Fruit fly (Drosophila melanogaster) whole organism, pupa: ENCODE measurements around the gene RYa-R.

Source experiments
- CG10348 ChIP-seq: fragments of 200-800 bp; sonication (Bioruptor generic); IDR thresholded peaks from 2 replicates; pipeline ENCODE4 v1.3.6; 2022; ENCODE audit warnings: missing biosample characterization, missing genetic modification characterization
- CG12605 ChIP-seq: fragments of 200-800 bp; sonication (Bioruptor generic); IDR thresholded peaks from 2 replicates; pipeline ENCODE4 v1.3.6; 2022; ENCODE audit warnings: missing biosample characterization, missing genetic modification characterization
- CG13204 ChIP-seq: fragments of 200-800 bp; sonication (Bioruptor generic); optimal IDR thresholded peaks from 2 replicates; lab custom pipeline; 2018; ENCODE audit warnings: missing biosample characterization, mild to moderate bottlenecking, missing genetic modification characterization, moderate library complexity
- CG14655 ChIP-seq: fragments of 200-800 bp; sonication (Bioruptor generic); optimal IDR thresholded peaks from 3 replicates; lab custom pipeline; 2017; ENCODE audit warnings: mild to moderate bottlenecking, missing biosample characterization, missing genetic modification reagents, missing genetic modification characterization
- CG15710 ChIP-seq: fragments of 200-800 bp; sonication (Bioruptor generic); optimal IDR thresholded peaks from 2 replicates; lab custom pipeline; 2018; ENCODE audit warnings: missing biosample characterization, mild to moderate bottlenecking, missing genetic modification characterization, moderate library complexity
- CG32121 ChIP-seq: fragments of 200-800 bp; sonication (Bioruptor generic); IDR thresholded peaks from 2 replicates; pipeline ENCODE4 v1.3.6; 2022; ENCODE audit warnings: missing biosample characterization, missing genetic modification characterization
- CG8159 ChIP-seq: fragments of 200-800 bp; sonication (Bioruptor generic); optimal IDR thresholded peaks from 3 replicates; lab custom pipeline; 2018; ENCODE audit warnings: missing biosample characterization, mild to moderate bottlenecking, missing genetic modification characterization, moderate library complexity
- CG9948 ChIP-seq: fragments of 200-800 bp; sonication (Bioruptor generic); optimal IDR thresholded peaks from 2 replicates; lab custom pipeline; 2018; ENCODE audit warnings: missing biosample characterization, mild to moderate bottlenecking, missing genetic modification characterization, moderate library complexity
- D1 ChIP-seq: fragments of 200-800 bp; sonication (Bioruptor generic); optimal IDR thresholded peaks from 2 replicates; lab custom pipeline; 2018; ENCODE audit warnings: missing biosample characterization, mild to moderate bottlenecking, missing genetic modification characterization, moderate library complexity
- Pif1B ChIP-seq: fragments of 200-800 bp; sonication (Bioruptor generic); optimal IDR thresholded peaks from 3 replicates; lab custom pipeline; 2016; ENCODE audit warnings: missing biosample characterization, missing genetic modification characterization
- Snoo ChIP-seq: fragments of 200-800 bp; sonication (Bioruptor generic); optimal IDR thresholded peaks from 3 replicates; lab custom pipeline; 2017; ENCODE audit warnings: missing biosample characterization, mild to moderate bottlenecking, missing genetic modification characterization, inconsistent platforms
- gl ChIP-seq: fragments of 200-800 bp; sonication (Bioruptor generic); optimal IDR thresholded peaks from 2 replicates; lab custom pipeline; 2018; ENCODE audit warnings: missing biosample characterization, mild to moderate bottlenecking, missing genetic modification characterization
- rn ChIP-seq: fragments of 200-800 bp; sonication (Bioruptor generic); IDR thresholded peaks from 2 replicates; pipeline ENCODE4 v1.3.6; 2022; ENCODE audit warnings: missing biosample characterization, missing genetic modification characterization

DNA sequence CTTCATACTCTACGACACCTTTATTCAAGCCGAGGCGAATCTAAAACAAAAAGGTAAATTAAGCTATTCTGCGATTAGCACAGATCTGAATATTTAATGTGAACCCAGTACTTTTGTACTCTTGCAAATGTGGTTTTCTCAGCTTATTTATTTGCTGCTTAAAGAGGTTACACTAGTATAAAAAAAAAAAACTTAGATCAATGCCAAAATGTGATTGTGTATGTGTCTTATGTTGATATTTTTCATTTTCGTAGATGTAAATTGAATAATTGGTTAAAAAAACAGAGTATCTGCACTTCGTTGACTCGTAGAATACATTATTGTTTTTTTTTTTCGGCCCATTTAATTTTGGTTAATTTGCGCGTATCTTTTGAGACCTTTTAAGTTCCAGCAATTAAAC lies 27.0 kb upstream of the RYa-R start:
- TF ChIP-seq CG14655 (GFP tag; lab: Kevin White, UChicago) (no peak), Pif1B (no peak), rn (no peak), CG12605 (GFP tag; lab: Robert Waterston, UW) (no peak), CG8159 (tag; lab: Kevin White, UChicago) (no peak), Snoo (tag; lab: Kevin White, UChicago) (no peak), CG15710 (tag; lab: Kevin White, UChicago) (no peak), CG9948 (tag; lab: Kevin White, UChicago) (no peak), gl (tag; lab: Kevin White, UChicago) (no peak), D1 (tag; lab: Kevin White, UChicago) (no peak), CG32121 (GFP tag; lab: Robert Waterston, UW) (no peak), CG10348 (GFP tag; lab: Robert Waterston, UW) (no peak), CG13204 (no peak)
